Fruit fly (Drosophila melanogaster) whole organism, embryonic: ENCODE data around the gene CG14958.
A peak's percentile ranks its signal among the peaks of the same experiment; 100 is the strongest.

Experiments used
- hbn ChIP-seq: fragments of 200-800 bp; sonication (Bioruptor generic); IDR thresholded peaks from 2 replicates; pipeline ENCODE4 v1.3.6; 2022; ENCODE audit warnings: missing biosample characterization, missing genetic modification characterization; ENCODE audit not compliant: partially characterized antibody
- lov ChIP-seq, 2 experiments: fragments of 200-800 bp in 1 of 2; fragments of >200 bp in 1 of 2; sonication (Bioruptor generic) in 1 of 2; IDR thresholded peaks in 1 of 2; optimal IDR thresholded peaks in 1 of 2; 2 replicates in 1 of 2; 3 replicates in 1 of 2; pipeline versions ENCODE4 v1.3.6 to Lab custom; 2017 to 2022; ENCODE audit warnings: missing biosample characterization in 1 of 2, missing genetic modification characterization in 1 of 2

CG14958 gene

dm6 chr3L:3239785-3240596, 50.2 kb downstream of the CG14958 start (continued):
- TF ChIP-seq hbn (GFP tag; lab: Robert Waterston, UW) (0 out of 2 replicates have a peak, but pooled peaks have one; percentile 2), lov (optimal IDR thresholded peaks at IDR 0.05; lab: Kevin White, UChicago) (no peak), lov (GFP tag; IDR thresholded peaks at IDR 0.05; lab: Robert Waterston, UW) (no peak)
